Worm (Caenorhabditis elegans) whole organism, mixed stage, embryonic: Measurements from ENCODE around the gene drd-10.

Experiments
- flh-1 ChIP-seq: fragments of 200-800 bp; sonication (Bioruptor generic); optimal IDR thresholded peaks from 2 replicates; lab custom pipeline; 2018; ENCODE audit warnings: mild to moderate bottlenecking, missing genetic modification characterization, moderate library complexity, missing compliant biosample characterization
- lsy-2 ChIP-seq: fragments of 150-350 bp; optimal IDR thresholded peaks from 2 replicates; lab custom pipeline; 2014; ENCODE audit warnings: missing biosample characterization, missing genetic modification characterization
- mls-2 ChIP-seq: sonication (generic microtip); optimal IDR thresholded peaks from 2 replicates; lab custom pipeline; 2016; ENCODE audit warnings: mild to moderate bottlenecking, missing genetic modification characterization, moderate library complexity, missing compliant biosample characterization
- nhr-28 ChIP-seq: fragments of 150-350 bp; optimal IDR thresholded peaks from 2 replicates; lab custom pipeline; 2014; ENCODE audit warnings: missing biosample characterization, missing genetic modification characterization
- pha-4 ChIP-seq: fragments of 150-350 bp; optimal IDR thresholded peaks from 2 replicates; lab custom pipeline; 2018; ENCODE audit warnings: missing biosample characterization, missing genetic modification reagents, missing genetic modification characterization
- sem-2 ChIP-seq: fragments of 200-800 bp; sonication (Bioruptor generic); optimal IDR thresholded peaks from 2 replicates; lab custom pipeline; 2018; ENCODE audit warnings: mild to moderate bottlenecking, missing genetic modification characterization, missing compliant biosample characterization
- snpc-4 ChIP-seq: fragments of 150-350 bp; optimal IDR thresholded peaks from 2 replicates; lab custom pipeline; 2014; ENCODE audit warnings: missing biosample characterization, missing genetic modification characterization
- sptf-1 ChIP-seq: sonication (generic microtip); optimal IDR thresholded peaks from 2 replicates; lab custom pipeline; 2017; ENCODE audit warnings: mild to moderate bottlenecking, missing genetic modification characterization, moderate library complexity, missing compliant biosample characterization
- unc-39 ChIP-seq: fragments of 150-350 bp; optimal IDR thresholded peaks from 2 replicates; lab custom pipeline; 2014; ENCODE audit warnings: missing biosample characterization, missing genetic modification characterization
- unc-62 ChIP-seq: fragments of 150-350 bp; optimal IDR thresholded peaks from 2 replicates; lab custom pipeline; 2014; ENCODE audit warnings: missing biosample characterization, missing genetic modification reagents, missing genetic modification characterization
- ztf-11 ChIP-seq: fragments of 150-350 bp; optimal IDR thresholded peaks from 2 replicates; lab custom pipeline; 2014; ENCODE audit warnings: missing biosample characterization, missing genetic modification characterization

DNA sequence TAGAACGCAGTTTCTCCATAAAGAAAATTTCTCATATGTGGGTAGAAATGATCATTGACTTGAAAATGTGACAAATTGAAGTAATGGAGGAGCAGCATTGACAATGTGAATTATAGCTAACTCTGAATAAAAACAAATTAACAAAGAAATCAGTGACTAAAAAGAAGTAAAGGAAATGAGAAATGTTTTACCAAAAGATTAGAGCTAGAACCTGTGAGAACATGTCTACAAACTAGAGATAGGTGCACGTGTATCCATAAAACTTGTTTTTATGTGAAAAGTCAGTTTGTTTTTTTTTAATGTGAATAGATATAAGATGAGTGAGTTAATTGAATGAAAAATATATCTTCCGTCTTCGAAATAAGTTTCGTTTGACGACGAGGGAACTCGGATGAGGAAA lies 28.4 kb upstream of the drd-10 start, which contains the start of gene sre-12:
- TF ChIP-seq nhr-28 (tag; lab: Kevin White, UChicago): no peak
- no peak for TF ChIP-seq sem-2 (GFP tag; lab: Kevin White, UChicago)
- no peak for TF ChIP-seq pha-4 (tag; lab: Kevin White, UChicago)
- no peak for TF ChIP-seq unc-62 (GFP tag; lab: Kevin White, UChicago)
- no peak for TF ChIP-seq sptf-1 (tag; lab: Kevin White, UChicago)
- TF ChIP-seq flh-1 (GFP tag; lab: Kevin White, UChicago): no peak
- no peak for TF ChIP-seq snpc-4 (tag; lab: Kevin White, UChicago)
- no peak for TF ChIP-seq ztf-11 (tag; lab: Kevin White, UChicago)
- no peak for TF ChIP-seq unc-39 (tag; lab: Kevin White, UChicago)
- no peak for TF ChIP-seq mls-2
- TF ChIP-seq lsy-2 (tag; lab: Kevin White, UChicago): no peak
